Fruit fly (Drosophila melanogaster) whole organism, adult: ENCODE data around the gene CG14984.
A peak's percentile ranks its signal among the peaks of the same experiment; 100 is the strongest.

Experiments used
- CG11617 ChIP-seq: fragments of 200-800 bp; sonication (Bioruptor generic); optimal IDR thresholded peaks from 2 replicates; lab custom pipeline; 2017; ENCODE audit warnings: mild to moderate bottlenecking, missing biosample characterization, missing genetic modification reagents, missing genetic modification characterization
- CG12768 ChIP-seq: fragments of 200-800 bp; sonication (Bioruptor generic); optimal IDR thresholded peaks from 2 replicates; lab custom pipeline; 2017; ENCODE audit warnings: missing biosample characterization, missing genetic modification characterization, mild to moderate bottlenecking, moderate library complexity, missing genetic modification reagents
- CG14711 ChIP-seq: fragments of 200-800 bp; sonication (Bioruptor generic); optimal IDR thresholded peaks from 2 replicates; lab custom pipeline; 2018; ENCODE audit warnings: missing biosample characterization, mild to moderate bottlenecking, missing genetic modification characterization, moderate library complexity
- CG1620 ChIP-seq: fragments of 200-800 bp; sonication (Bioruptor generic); optimal IDR thresholded peaks from 2 replicates; lab custom pipeline; 2016; ENCODE audit warnings: missing biosample characterization, missing genetic modification characterization
- CG33017 ChIP-seq: fragments of 200-800 bp; sonication (Bioruptor generic); optimal IDR thresholded peaks from 2 replicates; lab custom pipeline; 2018; ENCODE audit warnings: missing biosample characterization, mild to moderate bottlenecking, missing genetic modification characterization, moderate library complexity
- CG5204 ChIP-seq: fragments of 200-800 bp; sonication (Bioruptor generic); optimal IDR thresholded peaks from 2 replicates; lab custom pipeline; 2016; ENCODE audit warnings: missing biosample characterization, missing genetic modification characterization
- CG7045 ChIP-seq: fragments of 200-800 bp; sonication (Bioruptor generic); optimal IDR thresholded peaks from 2 replicates; lab custom pipeline; 2017; ENCODE audit warnings: missing biosample characterization, mild to moderate bottlenecking, missing genetic modification characterization
- CG7101 ChIP-seq: fragments of 200-800 bp; sonication (Bioruptor generic); optimal IDR thresholded peaks from 2 replicates; lab custom pipeline; 2018; ENCODE audit warnings: missing biosample characterization, mild to moderate bottlenecking, missing genetic modification characterization, moderate library complexity
- Clk ChIP-seq: fragments of 200-800 bp; sonication (Bioruptor generic); optimal IDR thresholded peaks from 2 replicates; lab custom pipeline; 2017; ENCODE audit warnings: missing biosample characterization, missing genetic modification characterization
- Crg-1 ChIP-seq: fragments of 200-800 bp; sonication (Bioruptor generic); optimal IDR thresholded peaks from 2 replicates; lab custom pipeline; 2016; ENCODE audit warnings: missing biosample characterization, missing genetic modification characterization
- Hr96 ChIP-seq: fragments of 200-800 bp; sonication (Bioruptor generic); optimal IDR thresholded peaks from 2 replicates; lab custom pipeline; 2016; ENCODE audit warnings: missing biosample characterization, missing genetic modification characterization
- Mnt ChIP-seq: fragments of 200-800 bp; sonication (Bioruptor generic); optimal IDR thresholded peaks from 2 replicates; lab custom pipeline; 2016; ENCODE audit warnings: missing biosample characterization, mild to moderate bottlenecking, missing genetic modification characterization
- bab1 ChIP-seq: fragments of 200-800 bp; sonication (Bioruptor generic); optimal IDR thresholded peaks from 3 replicates; lab custom pipeline; 2019; ENCODE audit warnings: missing biosample characterization, mild to moderate bottlenecking, missing genetic modification characterization, moderate library complexity
- cic ChIP-seq: fragments of 200-800 bp; sonication (Bioruptor generic); optimal IDR thresholded peaks from 2 replicates; lab custom pipeline; 2017; ENCODE audit warnings: missing biosample characterization, mild to moderate bottlenecking, missing genetic modification characterization, moderate library complexity
- cnc ChIP-seq, 2 experiments: fragments of >200 bp; optimal IDR thresholded peaks; 2 replicates each; lab custom pipeline; 2017
- kay ChIP-seq: fragments of 200-800 bp; sonication (Bioruptor generic); peaks from one replicate; lab custom pipeline; 2016; ENCODE audit warnings: missing biosample characterization, missing genetic modification characterization, borderline replicate concordance
- ovo ChIP-seq: fragments of 200-800 bp; sonication (Bioruptor generic); optimal IDR thresholded peaks from 2 replicates; lab custom pipeline; 2016; ENCODE audit warnings: missing biosample characterization, missing genetic modification characterization
- pad ChIP-seq: fragments of 200-800 bp; sonication (Bioruptor generic); optimal IDR thresholded peaks from 3 replicates; lab custom pipeline; 2017; ENCODE audit warnings: missing biosample characterization, missing genetic modification characterization, mild to moderate bottlenecking, moderate library complexity, missing genetic modification reagents
- tj ChIP-seq: fragments of 200-800 bp; sonication (Bioruptor generic); optimal IDR thresholded peaks from 3 replicates; lab custom pipeline; 2017; ENCODE audit warnings: missing biosample characterization, mild to moderate bottlenecking, missing genetic modification characterization, moderate library complexity
- toe ChIP-seq: fragments of 200-800 bp; sonication (Bioruptor generic); optimal IDR thresholded peaks from 2 replicates; lab custom pipeline; 2016; ENCODE audit warnings: missing biosample characterization, missing genetic modification characterization

CG14984 gene

dm6 chr3L:3908838-3909810, 43.2 kb downstream of the CG14984 start:
- TF ChIP-seq CG14711 (no peak), tj (GFP tag; lab: Kevin White, UChicago) (peak; percentile 1), pad (GFP tag; lab: Kevin White, UChicago) (no peak), Clk (no peak), CG11617 (GFP tag; lab: Kevin White, UChicago) (no peak), Mnt (GFP tag; lab: Kevin White, UChicago) (peak; percentile 62), CG7045 (GFP tag; lab: Kevin White, UChicago) (no peak), CG33017 (no peak), Hr96 (GFP tag; lab: Kevin White, UChicago) (no peak), cic (GFP tag; lab: Kevin White, UChicago) (no peak), bab1 (GFP tag; lab: Kevin White, UChicago) (peak; percentile 16), toe (no peak), kay (GFP tag; lab: Kevin White, UChicago) (no peak), CG7101 (tag; lab: Kevin White, UChicago) (no peak), CG1620 (GFP tag; lab: Kevin White, UChicago) (no peak), cnc (optimal IDR thresholded peaks at IDR 0.05; lab: Kevin White, UChicago) (no peak), CG12768 (GFP tag; lab: Kevin White, UChicago) (peak; percentile 1), CG5204 (GFP tag; lab: Kevin White, UChicago) (no peak), ovo (GFP tag; lab: Kevin White, UChicago) (no peak), Crg-1 (no peak)

dm6 chr3L:3905111-3905510, 47.2 kb downstream of the CG14984 start, which contains the start of gene ida:
TSS of gene ida (plus strand) at chr3L:3905344.
- TF ChIP-seq CG7045 (GFP tag; lab: Kevin White, UChicago) (no peak), CG12768 (GFP tag; lab: Kevin White, UChicago) (peak; percentile 29), CG14711 (no peak), ovo (GFP tag; lab: Kevin White, UChicago) (no peak), cic (GFP tag; lab: Kevin White, UChicago) (peak; percentile 27), CG7101 (tag; lab: Kevin White, UChicago) (no peak), Clk (no peak), bab1 (GFP tag; lab: Kevin White, UChicago) (peak; percentile 23), CG1620 (GFP tag; lab: Kevin White, UChicago) (no peak), pad (GFP tag; lab: Kevin White, UChicago) (no peak), Hr96 (GFP tag; lab: Kevin White, UChicago) (no peak), Mnt (GFP tag; lab: Kevin White, UChicago) (peak; percentile 41), tj (GFP tag; lab: Kevin White, UChicago) (peak; percentile 14), CG33017 (no peak), Crg-1 (no peak), CG5204 (GFP tag; lab: Kevin White, UChicago) (no peak), toe (no peak), CG11617 (GFP tag; lab: Kevin White, UChicago) (no peak), cnc (optimal IDR thresholded peaks at IDR 0.05; lab: Kevin White, UChicago) (no peak), kay (GFP tag; lab: Kevin White, UChicago) (no peak)

dm6 chr3L:3903301-3903700, 49.0 kb downstream of the CG14984 start, which contains the start of gene Sc2:
TSS of gene Sc2 (plus strand) at chr3L:3903492.
- TF ChIP-seq CG1620 (GFP tag; lab: Kevin White, UChicago) (no peak), bab1 (GFP tag; lab: Kevin White, UChicago) (peak; percentile 8), Clk (no peak), cic (GFP tag; lab: Kevin White, UChicago) (peak; percentile 12), CG11617 (GFP tag; lab: Kevin White, UChicago) (no peak)

dm6 chr3L:3902491-3903198, 49.7 kb downstream of the CG14984 start, which contains the start of gene Ubi-p63E:
TSS of gene Ubi-p63E (minus strand) at chr3L:3903184.
- peak; percentile 83 for TF ChIP-seq Mnt (GFP tag; lab: Kevin White, UChicago)
- TF ChIP-seq tj (GFP tag; lab: Kevin White, UChicago) = no peak
- TF ChIP-seq CG11617 (GFP tag; lab: Kevin White, UChicago) = peak; percentile 63
- TF ChIP-seq CG7101 (tag; lab: Kevin White, UChicago) = peak; percentile 56
- TF ChIP-seq CG5204 (GFP tag; lab: Kevin White, UChicago) = peak; percentile 78
- TF ChIP-seq CG12768 (GFP tag; lab: Kevin White, UChicago) = peak; percentile 45
- peak; percentile 82 for TF ChIP-seq CG7045 (GFP tag; lab: Kevin White, UChicago)
- TF ChIP-seq Crg-1 = peak; percentile 46
- peak; percentile 50 for TF ChIP-seq CG33017
- TF ChIP-seq ovo (GFP tag; lab: Kevin White, UChicago) = peak; percentile 68
- peak; percentile 47 for TF ChIP-seq Clk
- TF ChIP-seq bab1 (GFP tag; lab: Kevin White, UChicago) = peak; percentile 55
- TF ChIP-seq Hr96 (GFP tag; lab: Kevin White, UChicago) = peak; percentile 51
- peak; percentile 86 for TF ChIP-seq toe
- TF ChIP-seq cic (GFP tag; lab: Kevin White, UChicago) = peak; percentile 51
- peak; percentile 54 for TF ChIP-seq CG1620 (GFP tag; lab: Kevin White, UChicago)
- peak; percentile 57 for TF ChIP-seq CG14711
- peak; percentile 80 for TF ChIP-seq kay (GFP tag; lab: Kevin White, UChicago)
- peak; percentile 32 for TF ChIP-seq pad (GFP tag; lab: Kevin White, UChicago)
- TF ChIP-seq cnc (optimal IDR thresholded peaks at IDR 0.05; lab: Kevin White, UChicago) = no peak
